Worm (Caenorhabditis elegans): ENCODE measurements around the gene Y57G11B.8.
"Not testable (repeated sequence)": the region's sequence is repeated elsewhere in the genome, so short reads cannot be mapped to it uniquely, and the experiment has no call there.

Gene Y57G11B.8

DNA sequence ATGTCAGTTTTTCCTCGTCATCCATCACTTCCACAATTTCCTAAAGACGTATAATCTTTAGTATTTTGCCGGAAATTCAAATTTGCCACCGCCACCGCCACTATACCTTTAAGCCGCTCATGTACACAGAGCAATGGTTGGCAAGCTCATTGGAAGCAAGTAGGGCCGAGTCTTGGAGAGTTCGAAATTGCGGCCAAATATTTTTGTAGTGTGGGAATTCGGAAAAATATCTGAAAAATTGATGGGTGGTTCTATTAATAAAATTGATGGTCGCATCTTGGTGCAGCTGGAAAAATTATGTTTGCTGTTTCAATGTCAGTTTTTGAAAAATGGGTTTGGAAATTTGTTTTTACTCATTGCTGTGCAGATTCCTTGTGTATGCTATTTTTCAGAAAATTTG is 6.9 kb downstream of the Y57G11B.8 start:
- TF ChIP-seq ztf-29 (GFP tag; IDR thresholded peaks at IDR 0.05) (no peak), cog-1 (tag; optimal IDR thresholded peaks at IDR 0.05) (no peak), med-1 (GFP tag; optimal IDR thresholded peaks at IDR 0.05; ENCODE audit: insufficient read depth) (no peak)

DNA sequence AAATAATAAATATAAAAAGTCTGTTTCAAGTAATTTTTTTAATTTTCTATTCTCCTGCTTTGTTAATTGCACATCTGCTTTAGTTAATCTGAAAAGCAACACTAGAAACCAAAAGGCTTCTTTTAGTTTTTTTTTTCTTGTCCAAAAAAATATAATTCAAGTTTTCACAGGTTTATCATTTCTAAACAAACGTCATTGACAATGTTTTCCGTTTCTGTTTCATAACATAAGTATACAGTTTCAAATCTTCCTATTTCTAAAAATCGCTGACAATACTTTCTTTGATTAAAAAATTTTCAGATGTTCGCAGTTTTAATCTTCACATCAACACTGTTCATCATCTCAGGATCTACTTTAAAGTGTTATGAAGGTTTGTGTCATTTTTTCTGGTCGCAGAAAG is 13.4 kb downstream of the Y57G11B.8 start, which contains the start of gene Y57G11B.2:
Gene Y57G11B.2, plus strand, starts transcription at position 301 of the 400 bp plus-strand sequence.
- TF ChIP-seq med-1 (GFP tag; optimal IDR thresholded peaks at IDR 0.05; ENCODE audit: insufficient read depth) (no peak), ztf-23 (GFP tag; IDR thresholded peaks at IDR 0.05) (no peak), T22C8.4 (GFP tag; IDR thresholded peaks at IDR 0.05) (no peak), ztf-29 (GFP tag; IDR thresholded peaks at IDR 0.05) (no peak), klf-2 (GFP tag; conservative IDR thresholded peaks at IDR 0.05) (no peak), ref-1 (GFP tag; conservative IDR thresholded peaks at IDR 0.05) (no peak), flt-1 (GFP tag; IDR thresholded peaks at IDR 0.05) (no peak), cog-1 (tag; optimal IDR thresholded peaks at IDR 0.05) (no peak), tab-1 (GFP tag; IDR thresholded peaks at IDR 0.05) (no peak)

DNA sequence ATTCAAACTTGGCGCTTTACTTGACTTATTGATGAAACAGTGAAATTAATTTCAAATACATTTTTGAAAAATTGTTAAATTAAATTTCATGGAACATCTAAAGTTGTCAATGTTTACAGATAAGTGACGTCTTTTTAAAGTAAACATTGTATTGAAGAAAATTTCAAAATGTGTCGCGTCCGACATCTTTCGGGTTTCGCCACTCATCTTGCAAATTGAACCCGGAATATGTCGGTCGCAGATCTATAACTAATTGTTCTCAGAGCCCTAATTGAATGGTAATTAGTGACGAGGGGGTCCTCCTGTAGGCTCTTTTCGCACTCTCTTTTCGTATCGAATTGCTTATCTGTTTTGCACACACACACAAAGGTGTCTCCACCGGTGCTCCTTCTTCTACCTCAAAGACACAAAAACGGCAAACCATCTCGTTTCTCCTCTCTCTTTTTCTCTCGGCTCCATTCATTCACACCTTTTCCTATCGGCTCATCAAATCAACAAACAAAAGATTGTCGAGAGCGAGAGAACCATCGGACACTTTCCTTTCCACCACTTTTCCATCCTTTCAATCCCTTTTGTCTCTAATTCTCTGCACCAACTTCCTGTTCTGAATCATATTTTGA is 15.7 kb downstream of the Y57G11B.8 start:
- no peak for TF ChIP-seq cog-1 (tag; optimal IDR thresholded peaks at IDR 0.05)
- TF ChIP-seq ztf-23 (GFP tag; IDR thresholded peaks at IDR 0.05): no peak
- TF ChIP-seq flt-1 (GFP tag; IDR thresholded peaks at IDR 0.05): no peak

DNA sequence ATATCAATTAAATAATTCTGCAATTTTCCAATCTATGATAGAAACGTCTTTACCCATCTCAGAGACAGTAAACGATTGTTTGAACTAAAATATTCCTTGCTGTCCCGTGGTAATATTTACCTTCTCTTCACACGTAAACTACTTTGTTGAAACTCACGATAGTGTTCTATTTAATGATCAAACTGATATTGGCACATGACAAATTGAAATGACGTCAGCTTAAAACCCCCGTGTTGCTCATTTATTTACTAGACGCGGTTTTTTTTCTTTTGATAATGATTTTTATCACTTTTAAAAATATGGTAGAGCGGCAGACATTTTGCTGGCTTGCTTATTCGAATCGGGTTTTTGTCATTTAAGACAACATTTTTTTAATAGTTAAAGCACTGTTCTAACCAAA is 16.8 kb downstream of the Y57G11B.8 start:
- no peak for TF ChIP-seq ref-1 (GFP tag; conservative IDR thresholded peaks at IDR 0.05)
- TF ChIP-seq T22C8.4 (GFP tag; IDR thresholded peaks at IDR 0.05): no peak
- TF ChIP-seq ztf-29 (GFP tag; IDR thresholded peaks at IDR 0.05): no peak
- no peak for TF ChIP-seq ztf-23 (GFP tag; IDR thresholded peaks at IDR 0.05)
- TF ChIP-seq klf-2 (GFP tag; conservative IDR thresholded peaks at IDR 0.05): no peak
- no peak for TF ChIP-seq cog-1 (tag; optimal IDR thresholded peaks at IDR 0.05)
- TF ChIP-seq med-1 (GFP tag; optimal IDR thresholded peaks at IDR 0.05; ENCODE audit: insufficient read depth): no peak
- TF ChIP-seq tab-1 (GFP tag; IDR thresholded peaks at IDR 0.05): no peak
- no peak for TF ChIP-seq flt-1 (GFP tag; IDR thresholded peaks at IDR 0.05)

DNA sequence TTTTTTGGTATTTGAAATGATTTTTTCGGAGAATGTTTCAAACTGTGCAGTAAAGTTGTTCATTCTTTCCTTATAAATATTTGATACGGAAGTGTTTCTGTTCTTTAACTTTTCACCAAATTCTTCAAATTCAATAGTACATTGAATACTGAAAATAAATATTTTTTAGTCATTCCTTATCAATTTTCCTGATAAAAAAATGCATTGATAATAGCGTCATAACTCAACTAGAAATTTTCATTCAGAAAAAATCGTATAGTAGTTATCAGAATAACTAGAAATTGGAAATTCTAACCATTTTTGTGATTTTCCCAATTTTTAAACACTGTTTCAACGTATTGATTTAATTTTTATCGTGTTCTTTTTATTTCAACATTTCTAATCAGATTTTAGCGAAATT is 19.2 kb downstream of the Y57G11B.8 start:
- TF ChIP-seq ztf-29 (GFP tag; IDR thresholded peaks at IDR 0.05): no peak
- TF ChIP-seq T22C8.4 (GFP tag; IDR thresholded peaks at IDR 0.05): no peak
- TF ChIP-seq ref-1 (GFP tag; conservative IDR thresholded peaks at IDR 0.05): no peak
- TF ChIP-seq cog-1 (tag; optimal IDR thresholded peaks at IDR 0.05): no peak
- TF ChIP-seq klf-2 (GFP tag; conservative IDR thresholded peaks at IDR 0.05): no peak

DNA sequence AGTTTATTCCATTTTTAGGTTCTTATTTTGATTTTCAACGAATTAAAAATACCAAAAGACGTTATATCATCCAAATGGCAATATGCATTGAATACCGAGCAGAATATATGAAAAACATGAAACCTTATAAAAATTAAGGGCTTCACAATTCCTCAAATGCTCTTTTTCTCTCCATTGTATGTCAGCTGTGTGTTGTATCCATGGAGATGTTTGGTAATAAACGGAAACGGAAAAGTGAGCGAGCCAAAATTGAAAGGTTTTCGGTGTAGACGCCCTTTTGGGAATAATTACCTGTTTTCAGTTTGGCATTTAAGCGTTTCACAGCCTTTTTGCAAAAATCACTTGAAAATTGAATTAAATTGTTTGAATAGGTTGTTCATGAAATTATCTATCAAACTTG is 20.9 kb downstream of the Y57G11B.8 start:
- no peak for TF ChIP-seq ztf-29 (GFP tag; IDR thresholded peaks at IDR 0.05)
- no peak for TF ChIP-seq tab-1 (GFP tag; IDR thresholded peaks at IDR 0.05)
- no peak for TF ChIP-seq T22C8.4 (GFP tag; IDR thresholded peaks at IDR 0.05)
- no peak for TF ChIP-seq ztf-23 (GFP tag; IDR thresholded peaks at IDR 0.05)
- no peak for TF ChIP-seq med-1 (GFP tag; optimal IDR thresholded peaks at IDR 0.05; ENCODE audit: insufficient read depth)
- TF ChIP-seq cog-1 (tag; optimal IDR thresholded peaks at IDR 0.05): no peak
- no peak for TF ChIP-seq flt-1 (GFP tag; IDR thresholded peaks at IDR 0.05)
- TF ChIP-seq ref-1 (GFP tag; conservative IDR thresholded peaks at IDR 0.05): no peak

DNA sequence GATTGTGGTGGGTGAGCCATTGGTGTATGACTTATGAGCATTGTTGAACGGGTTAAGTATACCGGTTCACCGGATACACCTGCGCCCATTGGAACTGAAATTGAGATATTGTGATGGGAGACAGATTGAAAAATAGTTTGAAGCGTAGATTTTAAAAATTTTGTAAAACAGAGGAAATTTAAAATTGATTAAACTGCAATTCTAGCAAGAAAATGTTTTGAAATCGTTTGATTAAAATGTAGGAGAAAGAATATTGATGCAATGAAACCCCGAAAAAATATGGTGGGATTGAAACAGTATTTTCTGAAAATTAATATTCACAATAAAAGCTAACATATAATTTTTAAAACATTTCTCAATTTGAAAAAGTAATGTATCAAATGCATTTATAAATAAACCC is 23.7 kb downstream of the Y57G11B.8 start, which contains the start of gene Y57G11B.6:
Gene Y57G11B.6, minus strand, starts transcription at position 101 of the 400 bp plus-strand sequence.
- TF ChIP-seq flt-1 (GFP tag; IDR thresholded peaks at IDR 0.05): no peak
- no peak for TF ChIP-seq T22C8.4 (GFP tag; IDR thresholded peaks at IDR 0.05)

DNA sequence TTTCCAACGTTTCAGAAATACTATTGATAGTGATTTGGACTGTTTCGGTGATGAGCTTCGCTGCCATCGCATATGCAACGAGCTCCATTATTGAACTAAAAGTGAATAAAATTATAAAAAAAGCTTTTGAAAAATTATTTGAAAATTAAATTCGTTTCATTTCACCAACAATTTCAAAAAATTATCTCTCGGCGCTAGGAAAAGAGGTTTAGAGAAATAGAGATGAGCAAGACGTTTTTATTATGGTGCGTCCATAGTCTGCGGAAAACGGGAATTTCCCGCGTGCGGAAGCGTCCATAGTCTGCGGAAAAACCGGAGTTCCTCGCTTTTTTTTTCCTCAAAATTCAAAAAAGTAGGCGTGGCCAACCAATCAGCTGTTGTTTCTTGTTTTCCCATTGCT is 26.6 kb downstream of the Y57G11B.8 start, which contains the start of gene pals-30:
Gene pals-30, minus strand, starts transcription at position 101 of the 400 bp plus-strand sequence.
- TF ChIP-seq tab-1 (GFP tag; IDR thresholded peaks at IDR 0.05); klf-2 (GFP tag; conservative IDR thresholded peaks at IDR 0.05); ztf-29 (GFP tag; IDR thresholded peaks at IDR 0.05): not testable (repeated sequence)

DNA sequence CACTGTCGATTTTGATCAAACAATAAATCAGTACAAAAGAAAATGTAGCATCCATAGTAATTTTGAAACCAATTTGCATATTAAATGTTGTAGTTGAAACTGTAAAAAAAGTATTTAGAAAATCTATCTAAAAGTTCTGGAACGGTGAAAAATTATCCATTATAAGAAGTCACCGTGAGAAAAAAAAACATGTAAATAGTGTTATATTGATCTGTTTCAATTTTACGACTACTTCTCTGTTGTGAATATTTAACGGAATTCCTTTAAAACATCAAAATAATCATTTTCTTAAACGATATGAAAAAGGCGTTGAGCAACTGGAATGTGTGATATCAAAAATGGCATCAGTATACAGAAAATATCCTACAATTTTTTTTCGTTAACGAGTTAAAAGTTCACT is 29.2 kb downstream of the Y57G11B.8 start, which contains the start of gene T27E7.9:
Gene T27E7.9, minus strand, starts transcription at position 101 of the 400 bp plus-strand sequence.
- TF ChIP-seq ref-1 (GFP tag; conservative IDR thresholded peaks at IDR 0.05): no peak
- no peak for TF ChIP-seq ztf-23 (GFP tag; IDR thresholded peaks at IDR 0.05)
- no peak for TF ChIP-seq med-1 (GFP tag; optimal IDR thresholded peaks at IDR 0.05; ENCODE audit: insufficient read depth)
- TF ChIP-seq flt-1 (GFP tag; IDR thresholded peaks at IDR 0.05): no peak
- no peak for TF ChIP-seq ztf-29 (GFP tag; IDR thresholded peaks at IDR 0.05)
- TF ChIP-seq klf-2 (GFP tag; conservative IDR thresholded peaks at IDR 0.05): no peak
- TF ChIP-seq T22C8.4 (GFP tag; IDR thresholded peaks at IDR 0.05): no peak
- TF ChIP-seq cog-1 (tag; optimal IDR thresholded peaks at IDR 0.05): no peak
- no peak for TF ChIP-seq tab-1 (GFP tag; IDR thresholded peaks at IDR 0.05)

DNA sequence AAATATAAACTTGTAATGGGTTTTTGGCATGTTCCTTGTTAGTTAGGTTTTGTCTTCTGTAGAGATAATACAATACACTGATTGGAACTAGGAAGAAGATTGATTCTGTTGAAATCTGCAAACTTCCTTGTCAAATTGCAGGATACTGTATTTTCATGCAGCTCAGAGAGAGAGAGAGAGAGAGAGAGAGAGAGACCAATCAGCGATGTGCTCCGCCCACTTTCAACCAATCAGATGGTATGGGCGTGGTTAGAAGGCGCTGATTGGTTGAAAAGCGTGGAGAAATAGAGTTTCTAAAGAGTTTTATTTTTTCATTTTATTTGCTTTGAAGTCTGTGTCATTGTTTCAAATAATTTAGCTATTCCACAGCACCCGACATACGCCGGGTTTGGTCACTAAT is 31.2 kb downstream of the Y57G11B.8 start:
- no peak for TF ChIP-seq ztf-23 (GFP tag; IDR thresholded peaks at IDR 0.05)
- TF ChIP-seq tab-1 (GFP tag; IDR thresholded peaks at IDR 0.05): no peak
- no peak for TF ChIP-seq klf-2 (GFP tag; conservative IDR thresholded peaks at IDR 0.05)
- TF ChIP-seq ztf-29 (GFP tag; IDR thresholded peaks at IDR 0.05): no peak
- no peak for TF ChIP-seq cog-1 (tag; optimal IDR thresholded peaks at IDR 0.05)
- TF ChIP-seq ref-1 (GFP tag; conservative IDR thresholded peaks at IDR 0.05): no peak
- TF ChIP-seq flt-1 (GFP tag; IDR thresholded peaks at IDR 0.05): no peak
- TF ChIP-seq med-1 (GFP tag; optimal IDR thresholded peaks at IDR 0.05; ENCODE audit: insufficient read depth): no peak
- no peak for TF ChIP-seq T22C8.4 (GFP tag; IDR thresholded peaks at IDR 0.05)

DNA sequence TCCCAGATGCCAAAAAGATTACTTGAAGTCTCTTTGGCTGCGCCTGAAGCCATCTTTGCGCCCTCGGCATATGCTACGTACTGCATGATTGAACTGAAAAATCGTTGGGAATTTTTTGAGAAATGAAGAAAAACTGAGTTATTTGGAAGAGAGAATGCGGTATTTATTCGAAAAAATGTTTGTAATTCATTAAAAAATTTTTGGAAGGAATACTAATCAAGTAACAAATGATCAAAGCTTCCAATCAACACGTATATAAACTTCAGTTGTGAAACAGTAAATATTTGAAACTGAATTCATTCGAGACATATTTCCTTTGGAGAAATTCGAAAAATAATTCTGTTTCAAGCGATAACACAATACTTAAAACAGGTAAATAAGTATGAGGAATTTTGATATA is 36.0 kb downstream of the Y57G11B.8 start, which contains the start of gene pals-29:
Gene pals-29, minus strand, starts transcription at position 101 of the 400 bp plus-strand sequence.
- no peak for TF ChIP-seq med-1 (GFP tag; optimal IDR thresholded peaks at IDR 0.05; ENCODE audit: insufficient read depth)
- no peak for TF ChIP-seq T22C8.4 (GFP tag; IDR thresholded peaks at IDR 0.05)
